Fruit fly (Drosophila melanogaster): ENCODE measurements around the gene Hn.

Gene Hn

DNA sequence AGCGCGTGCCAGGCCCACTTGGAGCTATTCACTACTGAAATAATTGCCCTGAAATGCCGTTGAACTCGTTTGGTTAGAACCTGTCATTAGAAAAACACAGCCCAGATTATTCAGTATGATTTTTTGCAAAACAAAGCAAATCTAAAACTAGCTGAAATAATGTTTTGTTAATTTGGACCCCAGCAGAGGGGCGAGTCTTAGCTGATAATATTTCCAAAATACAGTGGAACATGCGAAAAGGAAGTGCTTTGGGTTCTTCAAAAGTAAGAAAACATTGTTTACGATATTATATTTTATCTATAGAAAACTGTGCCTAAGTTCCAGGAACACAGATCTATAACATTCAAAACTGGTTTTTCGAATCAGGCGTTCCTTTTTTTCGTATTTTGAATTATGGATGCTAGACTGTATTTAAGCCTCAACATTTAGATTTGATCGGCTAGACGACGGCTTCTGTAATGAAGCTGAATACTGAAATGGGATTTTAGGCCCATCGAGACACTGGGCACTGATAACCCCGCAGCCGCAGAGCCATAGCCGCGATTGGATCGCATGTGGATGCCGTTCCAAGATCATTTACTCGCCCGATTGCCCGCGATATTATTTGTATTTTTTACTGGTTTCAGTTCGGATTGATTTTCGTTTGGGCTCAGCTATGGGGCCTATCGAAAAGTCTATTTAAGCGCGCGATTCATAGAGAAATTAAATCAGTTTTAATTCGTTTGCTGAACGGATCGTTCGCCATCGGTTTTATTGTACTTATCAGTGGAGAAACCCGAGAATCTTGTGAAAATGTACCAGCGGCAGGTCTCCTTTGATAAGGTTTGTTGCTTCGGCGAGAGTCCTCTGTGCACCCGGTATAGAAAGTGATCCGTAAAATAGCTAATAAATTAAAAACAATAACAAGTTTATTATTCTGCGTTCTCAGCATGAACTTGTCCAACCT lies at the start of gene Hn:
Hn (plus strand) TSS at position 619 of the 946 bp plus-strand sequence.
- no peak for TF ChIP-seq CG17801 (GFP tag; optimal IDR thresholded peaks at IDR 0.05; ENCODE audit: partially characterized antibody)

DNA sequence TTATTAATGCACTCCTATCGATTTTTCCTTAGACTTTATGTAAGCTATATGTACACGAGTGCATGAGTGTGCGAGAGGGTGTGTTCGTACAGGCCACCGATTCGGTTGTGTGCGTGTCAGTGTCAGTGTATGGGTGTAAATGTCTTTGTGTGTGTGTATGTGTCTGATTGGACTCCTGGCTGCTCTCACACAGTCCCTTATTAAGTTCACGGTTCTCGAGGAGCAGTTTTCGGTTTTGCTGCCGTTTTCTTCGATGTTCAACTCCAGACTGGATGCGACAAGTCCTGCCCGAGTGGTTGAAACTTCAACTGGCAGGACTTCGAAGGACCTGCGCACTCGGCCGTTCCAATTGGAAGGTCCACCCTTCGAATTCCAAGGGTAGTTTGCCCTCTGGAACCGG lies 46.9 kb upstream of the Hn start:
- no peak for TF ChIP-seq CG17801 (GFP tag; optimal IDR thresholded peaks at IDR 0.05; ENCODE audit: partially characterized antibody)

DNA sequence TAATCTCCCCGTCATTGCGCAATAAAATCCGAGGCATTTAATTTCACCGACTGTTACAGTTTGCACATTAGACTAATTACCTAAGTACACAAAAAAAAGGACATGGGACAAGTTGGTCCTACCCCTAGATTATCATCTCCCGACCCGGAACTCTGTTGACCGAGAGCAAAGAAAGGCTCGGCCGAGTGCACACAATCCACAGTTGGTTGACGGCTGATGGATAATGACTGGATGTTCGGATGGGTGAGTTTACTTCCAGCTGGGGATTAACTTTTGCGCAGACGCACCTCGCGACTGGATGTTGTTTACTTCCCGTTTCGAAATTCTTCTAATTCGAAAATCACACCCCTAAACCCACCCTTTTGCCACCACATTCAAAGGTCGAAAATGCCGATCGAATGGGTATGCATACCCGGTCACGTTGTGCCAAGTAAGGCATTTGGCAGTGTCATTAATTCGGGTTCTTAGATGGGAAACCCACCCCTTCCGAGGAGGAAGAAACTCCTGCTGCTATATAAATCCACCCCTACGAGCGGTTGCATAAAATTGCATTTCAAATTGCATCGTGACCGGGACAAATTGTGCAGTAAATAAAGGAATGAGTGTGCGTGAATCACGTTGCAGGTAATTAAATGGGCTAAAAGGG lies 45.8 kb upstream of the Hn start:
- no peak for TF ChIP-seq CG17801 (GFP tag; optimal IDR thresholded peaks at IDR 0.05; ENCODE audit: partially characterized antibody)

DNA sequence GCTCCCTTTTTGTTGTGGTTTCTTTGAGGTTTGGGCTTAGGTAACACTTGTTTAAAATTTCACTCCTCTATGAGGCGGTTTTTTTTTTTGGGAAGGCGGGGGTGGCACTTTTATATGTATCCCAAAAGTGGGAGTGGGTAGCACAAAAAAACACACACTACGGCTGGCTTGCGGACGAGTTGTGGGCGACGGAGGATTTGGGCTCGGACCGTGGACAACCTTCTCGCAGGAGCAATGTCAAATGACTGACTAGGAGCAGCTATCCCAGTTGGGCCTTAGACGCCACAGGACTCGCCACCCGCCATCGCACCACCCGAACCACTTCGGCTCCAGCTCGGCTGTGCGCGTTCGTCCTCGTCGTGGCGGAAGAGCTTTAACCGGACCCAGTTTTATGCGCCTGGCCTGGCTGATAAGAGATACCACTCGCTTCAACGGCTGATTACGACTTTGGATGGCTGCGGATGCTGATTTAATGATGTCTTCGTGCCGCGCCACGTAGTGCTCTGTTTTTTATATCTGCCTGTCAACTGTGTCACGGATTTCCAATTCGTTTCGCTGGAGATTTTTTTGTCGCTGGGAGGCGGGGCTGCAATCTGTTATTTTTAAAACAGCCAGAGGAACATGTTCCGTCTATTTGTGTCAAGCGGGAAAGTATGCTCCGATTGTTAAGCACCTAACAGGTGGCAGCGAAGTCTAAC lies 42.2 kb upstream of the Hn start, which contains the start of gene Ank2:
Ank2 (minus strand) TSS at position 533 of the 698 bp plus-strand sequence.
- TF ChIP-seq CG17801 (GFP tag; optimal IDR thresholded peaks at IDR 0.05; ENCODE audit: partially characterized antibody) = no peak

DNA sequence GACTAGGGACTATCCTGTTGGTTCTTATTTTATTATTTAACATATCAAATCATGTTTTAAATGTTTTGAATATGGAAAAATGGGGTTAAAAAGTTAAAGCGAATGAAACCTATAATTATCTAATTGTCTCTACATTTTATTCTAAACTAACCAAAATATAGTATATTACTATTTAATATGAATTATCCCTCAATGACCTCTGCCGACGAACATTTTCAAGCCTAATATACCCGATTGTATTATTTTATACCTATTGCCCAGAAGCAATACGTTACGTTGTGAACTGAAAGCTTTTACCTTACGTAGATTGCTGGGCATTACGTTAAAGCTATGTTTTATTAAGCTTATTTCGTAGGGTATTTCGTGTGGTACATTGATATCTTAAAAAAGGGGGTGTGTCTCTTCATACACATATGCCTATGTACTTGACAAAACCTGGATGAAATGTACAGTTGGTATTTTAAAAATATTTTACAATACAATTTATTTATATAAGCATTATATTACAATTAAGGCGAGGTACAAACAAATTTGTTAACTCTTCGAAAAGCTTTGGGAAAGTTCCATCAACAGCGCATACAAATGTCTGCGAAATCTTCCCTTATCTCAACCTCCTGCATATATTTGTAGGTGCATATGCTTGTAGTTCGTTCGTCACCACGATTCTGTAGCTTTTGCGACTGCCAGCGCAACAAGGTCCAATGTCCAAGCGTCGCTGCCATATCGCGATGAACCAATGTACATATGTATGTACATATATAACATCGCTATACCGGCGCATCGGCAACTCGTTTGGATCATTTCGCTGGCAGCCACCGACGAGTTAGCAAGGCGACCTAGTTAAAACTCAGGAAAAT lies 41.5 kb upstream of the Hn start, which contains the start of gene Mcad:
Mcad (plus strand) TSS at position 790 of the 857 bp plus-strand sequence.
- peak; percentile 88 for TF ChIP-seq CG17801 (GFP tag; optimal IDR thresholded peaks at IDR 0.05; ENCODE audit: partially characterized antibody)

DNA sequence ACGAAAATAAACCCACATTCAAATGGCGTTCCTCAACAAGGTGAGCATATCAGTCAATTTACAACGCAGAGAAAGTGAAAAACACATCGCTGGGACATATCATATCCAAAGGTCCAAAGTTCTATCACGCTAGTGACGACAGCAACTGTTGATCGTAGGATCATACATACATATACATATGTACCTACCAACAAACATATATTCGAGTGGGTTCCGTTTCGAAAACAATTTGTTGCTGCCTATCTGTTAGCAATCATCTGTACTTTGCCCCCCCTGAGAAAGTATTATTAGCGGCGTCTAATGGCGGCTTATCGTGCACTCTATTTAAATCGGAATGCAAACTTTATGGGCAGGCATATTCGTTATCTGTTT lies 40.8 kb upstream of the Hn start:
- no peak for TF ChIP-seq CG17801 (GFP tag; optimal IDR thresholded peaks at IDR 0.05; ENCODE audit: partially characterized antibody)

DNA sequence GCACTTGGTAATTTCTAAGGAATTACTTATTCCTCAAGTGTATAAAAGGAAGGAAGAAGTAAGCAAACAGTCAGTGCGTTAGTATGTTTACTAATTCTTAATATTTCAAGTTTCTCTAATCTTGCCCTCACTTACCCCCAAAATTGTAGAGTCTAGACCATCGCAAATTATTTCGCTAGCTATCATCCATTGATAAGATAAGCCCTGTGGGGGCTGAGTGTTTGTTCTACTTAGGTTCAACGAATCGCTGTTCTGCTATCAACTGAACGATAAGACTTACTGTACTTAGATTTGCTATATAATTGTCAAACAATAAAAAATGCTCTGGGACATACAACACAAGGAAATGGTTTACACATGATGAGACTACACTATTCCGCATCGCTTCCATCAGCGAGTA lies 38.7 kb upstream of the Hn start:
- no peak for TF ChIP-seq CG17801 (GFP tag; optimal IDR thresholded peaks at IDR 0.05; ENCODE audit: partially characterized antibody)

DNA sequence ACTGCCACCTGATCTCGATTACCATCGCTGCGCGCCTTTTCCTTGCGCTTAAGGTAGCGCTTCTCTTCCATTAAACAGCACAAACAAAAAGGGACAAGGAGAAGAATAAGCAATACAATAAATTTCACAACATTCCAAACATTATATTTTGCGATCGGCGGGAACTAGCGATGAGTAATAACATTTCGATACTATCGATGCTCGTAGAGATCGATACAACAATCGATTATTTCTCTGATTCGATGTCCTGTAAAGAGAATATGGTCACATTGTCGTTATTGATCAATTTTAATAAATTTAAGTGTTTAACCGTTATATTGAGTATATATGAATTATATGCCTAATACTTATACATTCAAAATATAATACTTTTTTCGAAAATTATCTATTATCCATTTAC lies 34.0 kb upstream of the Hn start, which contains the start of gene CG7457:
CG7457 (minus strand) TSS at position 189 of the 400 bp plus-strand sequence.
- no peak for TF ChIP-seq CG17801 (GFP tag; optimal IDR thresholded peaks at IDR 0.05; ENCODE audit: partially characterized antibody)

DNA sequence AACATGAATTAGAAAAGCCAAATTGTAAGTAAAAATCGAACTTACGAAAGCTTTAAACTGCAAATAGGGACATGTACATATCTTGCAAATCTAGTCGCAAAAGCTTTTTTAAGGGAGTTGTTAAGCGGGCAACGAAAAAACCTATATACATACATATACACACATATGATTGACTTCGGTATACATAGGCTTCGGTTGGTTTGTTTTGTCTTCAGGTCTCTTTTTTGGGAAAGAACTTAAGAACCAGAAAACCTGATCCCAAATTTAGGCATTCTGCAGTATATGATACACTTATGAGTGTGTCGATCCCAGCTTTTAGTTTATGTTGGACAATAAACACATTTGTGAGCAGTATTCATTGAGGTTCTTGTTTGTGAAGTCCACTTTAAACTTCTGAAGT lies 33.6 kb upstream of the Hn start:
- TF ChIP-seq CG17801 (GFP tag; optimal IDR thresholded peaks at IDR 0.05; ENCODE audit: partially characterized antibody) = no peak

DNA sequence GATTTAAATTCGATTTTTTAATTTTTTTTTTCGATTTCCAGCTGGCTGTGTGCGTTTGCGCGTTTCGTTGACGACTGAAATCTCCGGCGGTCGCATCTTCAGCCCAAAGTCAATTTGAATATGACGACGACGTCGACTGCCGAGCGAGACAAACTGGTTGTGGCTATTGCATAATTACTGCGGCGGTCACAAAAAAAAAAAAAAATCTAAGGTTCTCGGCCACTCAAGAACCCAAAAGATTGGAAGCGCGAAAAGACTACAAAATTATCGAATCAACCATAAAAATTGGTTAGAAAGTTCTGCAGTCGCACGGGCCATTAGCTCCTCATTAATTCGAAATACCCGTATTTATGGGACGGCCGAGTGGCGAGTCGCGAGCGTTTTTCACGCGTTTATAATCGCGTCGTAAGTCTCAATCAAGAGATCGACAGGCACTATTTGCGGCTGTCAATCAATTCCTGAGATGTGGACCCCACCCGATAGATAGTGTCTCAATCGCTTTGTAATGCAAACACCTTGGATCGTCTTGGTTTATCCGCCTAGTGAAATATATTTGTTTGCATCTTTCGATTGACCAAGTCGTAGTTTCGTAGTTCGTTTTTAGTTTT lies 28.0 kb upstream of the Hn start, which contains the start of gene CG8492:
CG8492 (minus strand) TSS at position 51 of the 608 bp plus-strand sequence.
- no peak for TF ChIP-seq CG17801 (GFP tag; optimal IDR thresholded peaks at IDR 0.05; ENCODE audit: partially characterized antibody)

DNA sequence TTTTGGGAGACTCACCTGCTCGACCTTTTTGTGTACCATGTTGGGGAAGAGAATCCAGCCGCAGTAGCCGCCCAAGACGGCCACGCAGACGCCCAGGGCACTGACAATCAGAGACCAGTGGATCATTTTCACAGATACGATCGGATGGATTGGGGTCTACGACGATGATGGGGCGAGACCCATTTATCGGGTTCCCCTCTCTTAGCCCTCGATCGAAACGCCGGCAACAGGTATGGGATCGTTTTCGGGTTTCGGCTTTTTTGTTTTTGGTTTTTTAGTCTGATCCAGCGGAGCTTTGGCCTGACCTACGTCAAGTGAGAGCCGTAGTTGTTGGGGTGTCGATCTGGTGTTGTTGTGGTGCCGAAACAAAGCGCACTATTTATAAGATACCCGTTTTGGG lies 18.3 kb upstream of the Hn start:
- no peak for TF ChIP-seq CG17801 (GFP tag; optimal IDR thresholded peaks at IDR 0.05; ENCODE audit: partially characterized antibody)

DNA sequence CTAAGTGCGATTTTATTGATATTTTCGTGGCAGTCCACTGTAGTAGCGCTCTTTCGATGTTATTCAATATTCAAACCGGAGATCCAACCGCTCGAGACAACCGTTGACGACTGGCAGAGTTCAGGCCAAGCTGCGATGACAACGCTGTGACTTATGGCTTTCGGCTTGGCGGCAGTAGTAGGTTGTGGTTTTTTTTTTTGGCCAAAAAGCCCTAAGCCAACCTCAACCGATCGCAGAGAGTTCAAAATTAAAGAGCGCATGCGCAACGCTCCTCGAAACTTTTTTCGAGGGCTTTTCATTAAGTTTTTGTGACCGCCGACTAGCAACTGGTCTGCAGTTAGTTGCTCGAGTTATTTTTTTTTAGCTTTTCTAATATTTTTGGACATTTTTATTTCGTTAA lies 17.3 kb upstream of the Hn start, which contains the start of gene Snmp2:
Snmp2 (minus strand) TSS at position 101 of the 400 bp plus-strand sequence.
- TF ChIP-seq CG17801 (GFP tag; optimal IDR thresholded peaks at IDR 0.05; ENCODE audit: partially characterized antibody) = no peak

DNA sequence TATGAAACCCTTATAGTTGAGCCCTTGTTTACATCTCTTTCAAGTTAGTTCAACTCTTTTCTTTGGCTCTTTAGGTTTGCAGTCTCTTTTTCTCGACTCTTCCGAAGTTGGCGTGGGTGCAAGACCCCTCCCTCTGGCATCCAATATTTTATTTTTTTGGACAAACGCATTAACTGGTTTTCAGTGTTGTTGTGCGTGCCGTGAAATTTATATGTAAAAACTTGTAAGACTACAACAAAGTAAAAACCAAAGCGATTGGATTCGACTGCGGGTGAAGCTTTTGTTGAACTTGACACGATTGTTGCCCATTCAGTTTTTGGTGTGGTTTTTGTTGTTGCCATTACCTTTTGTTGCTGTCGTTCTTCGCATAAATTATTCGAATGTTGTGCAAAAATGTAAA lies 16.5 kb upstream of the Hn start:
- TF ChIP-seq CG17801 (GFP tag; optimal IDR thresholded peaks at IDR 0.05; ENCODE audit: partially characterized antibody) = no peak

DNA sequence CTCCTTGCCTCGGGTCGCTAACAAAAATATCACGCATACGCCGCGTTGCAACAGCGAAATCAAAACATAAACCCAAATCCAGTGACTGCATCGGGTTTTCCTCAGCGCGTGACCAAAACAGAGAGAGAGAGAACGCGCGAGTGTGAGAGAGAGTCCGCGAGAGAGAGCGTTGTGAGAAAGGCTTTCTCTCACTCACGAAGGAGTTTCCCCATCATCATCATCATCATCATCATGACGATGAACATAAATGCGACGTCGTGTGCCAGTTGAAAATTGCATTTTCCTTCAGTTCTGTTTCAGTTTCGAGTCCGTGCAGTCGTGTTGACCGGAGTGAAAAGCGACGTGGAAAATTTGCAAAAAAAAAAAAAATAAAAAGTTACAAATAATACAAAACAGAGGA lies 13.2 kb upstream of the Hn start, which contains the start of gene CG13685:
CG13685 (plus strand) TSS at position 301 of the 400 bp plus-strand sequence.
- no peak for TF ChIP-seq CG17801 (GFP tag; optimal IDR thresholded peaks at IDR 0.05; ENCODE audit: partially characterized antibody)
